Fruit fly (Drosophila melanogaster) whole organism, prepupa: Measurements from ENCODE around the gene Sgs8.
A peak's percentile ranks its signal among the peaks of the same experiment; 100 is the strongest.

Experiments used
- Blimp-1 ChIP-seq: fragments of 200-800 bp; sonication (Bioruptor generic); optimal IDR thresholded peaks from 3 replicates; lab custom pipeline; 2017; ENCODE audit warnings: missing biosample characterization, missing genetic modification characterization, mild to moderate bottlenecking, moderate library complexity, missing genetic modification reagents
- CG10631 ChIP-seq: fragments of 200-800 bp; sonication (Bioruptor generic); optimal IDR thresholded peaks from 2 replicates; lab custom pipeline; 2016; ENCODE audit warnings: missing biosample characterization, missing genetic modification characterization
- CG10669 ChIP-seq: fragments of 200-800 bp; sonication (Bioruptor generic); optimal IDR thresholded peaks from 3 replicates; lab custom pipeline; 2018; ENCODE audit warnings: missing biosample characterization, mild to moderate bottlenecking, missing genetic modification characterization, moderate library complexity
- CG11294 ChIP-seq: fragments of 200-800 bp; sonication (Bioruptor generic); IDR thresholded peaks from 2 replicates; pipeline ENCODE4 v1.3.6; 2022; ENCODE audit warnings: missing biosample characterization, missing genetic modification characterization
- CG11762 ChIP-seq: fragments of 200-800 bp; sonication (Bioruptor generic); optimal IDR thresholded peaks from 3 replicates; lab custom pipeline; 2016; ENCODE audit warnings: missing biosample characterization, missing genetic modification characterization; ENCODE audit not compliant: insufficient read depth
- CG11902 ChIP-seq: fragments of 200-800 bp; sonication (Bioruptor generic); optimal IDR thresholded peaks from 3 replicates; lab custom pipeline; 2016; ENCODE audit warnings: missing biosample characterization, missing genetic modification characterization
- CG16779 ChIP-seq: fragments of 200-800 bp; sonication (Bioruptor generic); optimal IDR thresholded peaks from 3 replicates; lab custom pipeline; 2017; ENCODE audit warnings: missing biosample characterization, mild to moderate bottlenecking, missing genetic modification characterization
- CG32006 ChIP-seq: fragments of 200-800 bp; sonication (Bioruptor generic); optimal IDR thresholded peaks from 3 replicates; lab custom pipeline; 2017; ENCODE audit warnings: missing biosample characterization, mild to moderate bottlenecking, missing genetic modification characterization
- CG34406 ChIP-seq: fragments of 200-800 bp; sonication (Bioruptor generic); optimal IDR thresholded peaks from 3 replicates; lab custom pipeline; 2016; ENCODE audit warnings: missing biosample characterization, missing genetic modification characterization
- CG3919 ChIP-seq: fragments of 200-800 bp; sonication (Bioruptor generic); optimal IDR thresholded peaks from 3 replicates; lab custom pipeline; 2016; ENCODE audit warnings: missing biosample characterization, missing genetic modification characterization
- CG6163 ChIP-seq: fragments of 200-800 bp; sonication (Bioruptor generic); IDR thresholded peaks from 3 replicates; pipeline ENCODE4 v1.3.6; 2022; ENCODE audit warnings: missing biosample characterization, missing genetic modification characterization
- CG6276 ChIP-seq: fragments of 200-800 bp; sonication (Bioruptor generic); optimal IDR thresholded peaks from 2 replicates; lab custom pipeline; 2017; ENCODE audit warnings: missing biosample characterization, mild to moderate bottlenecking, missing genetic modification characterization
- CG6792 ChIP-seq: fragments of 200-800 bp; sonication (Bioruptor generic); optimal IDR thresholded peaks from 3 replicates; lab custom pipeline; 2016; ENCODE audit warnings: missing biosample characterization, missing genetic modification characterization
- CG6808 ChIP-seq: fragments of 200-800 bp; sonication (Bioruptor generic); optimal IDR thresholded peaks from 3 replicates; lab custom pipeline; 2017; ENCODE audit warnings: missing biosample characterization, missing genetic modification characterization, mild to moderate bottlenecking, moderate library complexity, missing genetic modification reagents
- CG7368 ChIP-seq: fragments of 200-800 bp; sonication (Bioruptor generic); optimal IDR thresholded peaks from 3 replicates; lab custom pipeline; 2016; ENCODE audit warnings: missing biosample characterization, missing genetic modification characterization
- CG8119 ChIP-seq: fragments of 200-800 bp; sonication (Bioruptor generic); IDR thresholded peaks from 3 replicates; pipeline ENCODE4 v1.3.6; 2022; ENCODE audit warnings: missing biosample characterization, missing genetic modification characterization
- CG8319 ChIP-seq: fragments of 200-800 bp; sonication (Bioruptor generic); optimal IDR thresholded peaks from 3 replicates; lab custom pipeline; 2016; ENCODE audit warnings: missing biosample characterization, missing genetic modification characterization
- CG8632 ChIP-seq: fragments of 200-800 bp; sonication (Bioruptor generic); optimal IDR thresholded peaks from 3 replicates; lab custom pipeline; 2016; ENCODE audit warnings: missing biosample characterization, missing genetic modification characterization
- Eip75B ChIP-seq: fragments of 200-800 bp; sonication (Bioruptor generic); optimal IDR thresholded peaks from 3 replicates; lab custom pipeline; 2016; ENCODE audit warnings: missing biosample characterization, missing genetic modification characterization
- Eip78C ChIP-seq: fragments of 200-800 bp; sonication (Bioruptor generic); peaks from one replicate; lab custom pipeline; 2016; ENCODE audit warnings: missing biosample characterization, missing genetic modification characterization
- Eip93F ChIP-seq: fragments of 200-800 bp; sonication (Bioruptor generic); optimal IDR thresholded peaks from 2 replicates; lab custom pipeline; 2016; ENCODE audit warnings: missing biosample characterization, mild to moderate bottlenecking, missing genetic modification characterization
- Ets21C ChIP-seq: fragments of 200-800 bp; sonication (Bioruptor generic); optimal IDR thresholded peaks from 3 replicates; lab custom pipeline; 2016; ENCODE audit warnings: missing biosample characterization, missing genetic modification characterization
- Ets96B ChIP-seq: fragments of 200-800 bp; optimal IDR thresholded peaks from 2 replicates; lab custom pipeline; 2019; ENCODE audit warnings: missing biosample characterization, mild to moderate bottlenecking, missing genetic modification characterization, moderate library complexity
- Gug ChIP-seq: fragments of 200-800 bp; sonication (Bioruptor generic); IDR thresholded peaks from 2 replicates; pipeline ENCODE4 v1.3.6; 2022; ENCODE audit warnings: missing biosample characterization, missing genetic modification characterization
- Hr38 ChIP-seq: sonication (Bioruptor generic); optimal IDR thresholded peaks from 2 replicates; lab custom pipeline; 2016; ENCODE audit warnings: missing biosample characterization, missing genetic modification characterization
- Hr39 ChIP-seq: fragments of 200-800 bp; sonication (Bioruptor generic); optimal IDR thresholded peaks from 2 replicates; lab custom pipeline; 2016; ENCODE audit warnings: missing biosample characterization, missing genetic modification characterization
- Hr4 ChIP-seq: fragments of 200-800 bp; sonication (Bioruptor generic); optimal IDR thresholded peaks from 3 replicates; lab custom pipeline; 2016; ENCODE audit warnings: missing biosample characterization, missing genetic modification characterization
- Lpt ChIP-seq: fragments of 200-800 bp; sonication (Bioruptor generic); optimal IDR thresholded peaks from 3 replicates; lab custom pipeline; 2016; ENCODE audit warnings: missing biosample characterization, missing genetic modification characterization
- Met ChIP-seq: fragments of 200-800 bp; sonication (Bioruptor generic); optimal IDR thresholded peaks from 3 replicates; lab custom pipeline; 2016; ENCODE audit warnings: missing biosample characterization, missing genetic modification characterization
- OdsH ChIP-seq: fragments of 200-800 bp; sonication (Bioruptor generic); optimal IDR thresholded peaks from 3 replicates; lab custom pipeline; 2016; ENCODE audit warnings: missing biosample characterization, missing genetic modification characterization
- Smox ChIP-seq: fragments of 200-800 bp; sonication (Bioruptor generic); optimal IDR thresholded peaks from 3 replicates; lab custom pipeline; 2016; ENCODE audit warnings: missing biosample characterization, missing genetic modification characterization
- Sox102F ChIP-seq: fragments of 200-800 bp; sonication (Bioruptor generic); optimal IDR thresholded peaks from 2 replicates; lab custom pipeline; 2016; ENCODE audit warnings: missing biosample characterization, mild to moderate bottlenecking, missing genetic modification characterization
- Sox14 ChIP-seq: fragments of 200-800 bp; sonication (Bioruptor generic); optimal IDR thresholded peaks from 3 replicates; lab custom pipeline; 2016; ENCODE audit warnings: missing biosample characterization, missing genetic modification characterization
- Sox15 ChIP-seq: fragments of 200-800 bp; sonication (Bioruptor generic); optimal IDR thresholded peaks from 3 replicates; lab custom pipeline; 2016; ENCODE audit warnings: missing biosample characterization, missing genetic modification characterization
- achi ChIP-seq: fragments of 200-800 bp; sonication (Bioruptor generic); optimal IDR thresholded peaks from 3 replicates; lab custom pipeline; 2016; ENCODE audit warnings: missing biosample characterization, missing genetic modification characterization
- acj6 ChIP-seq: fragments of 200-800 bp; sonication (Bioruptor generic); optimal IDR thresholded peaks from 3 replicates; lab custom pipeline; 2016; ENCODE audit warnings: missing biosample characterization, missing genetic modification characterization
- dac ChIP-seq: fragments of 200-800 bp; sonication (Bioruptor generic); optimal IDR thresholded peaks from 2 replicates; lab custom pipeline; 2017; ENCODE audit warnings: missing biosample characterization, mild to moderate bottlenecking, missing genetic modification characterization
- dsx ChIP-seq: fragments of 200-800 bp; optimal IDR thresholded peaks from 3 replicates; lab custom pipeline; 2019; ENCODE audit warnings: missing biosample characterization, mild to moderate bottlenecking, missing genetic modification characterization, moderate library complexity; ENCODE audit not compliant: poor library complexity, severe bottlenecking
- eg ChIP-seq: fragments of 200-800 bp; sonication (Bioruptor generic); IDR thresholded peaks from 3 replicates; pipeline ENCODE4 v1.3.6; 2022; ENCODE audit warnings: missing biosample characterization, missing genetic modification characterization
- esn ChIP-seq: fragments of 200-800 bp; sonication (Bioruptor generic); optimal IDR thresholded peaks from 2 replicates; lab custom pipeline; 2016; ENCODE audit warnings: missing biosample characterization, mild to moderate bottlenecking, missing genetic modification characterization, moderate library complexity
- fkh ChIP-seq: fragments of 200-800 bp; sonication (Bioruptor generic); optimal IDR thresholded peaks from 3 replicates; lab custom pipeline; 2017; ENCODE audit warnings: missing biosample characterization, mild to moderate bottlenecking, missing genetic modification characterization, moderate library complexity
- lz ChIP-seq: fragments of 200-800 bp; sonication (Bioruptor generic); optimal IDR thresholded peaks from 3 replicates; lab custom pipeline; 2016; ENCODE audit warnings: missing biosample characterization, missing genetic modification characterization
- net ChIP-seq: fragments of 200-800 bp; sonication (Bioruptor generic); optimal IDR thresholded peaks from 3 replicates; lab custom pipeline; 2016; ENCODE audit warnings: missing biosample characterization, missing genetic modification characterization
- pdm3 ChIP-seq: fragments of 200-800 bp; sonication (Bioruptor generic); optimal IDR thresholded peaks from 3 replicates; lab custom pipeline; 2016; ENCODE audit warnings: missing biosample characterization, missing genetic modification characterization
- salr ChIP-seq, 2 experiments: fragments of 200-800 bp; sonication (Bioruptor generic); optimal IDR thresholded peaks; 3 replicates each; lab custom pipeline; 2016 to 2018; ENCODE audit warnings: missing biosample characterization in 2 of 2, missing genetic modification characterization in 2 of 2, mild to moderate bottlenecking in 1 of 2
- svp ChIP-seq: fragments of 200-800 bp; sonication (Bioruptor generic); peaks from one replicate; lab custom pipeline; 2016; ENCODE audit warnings: missing biosample characterization, missing genetic modification characterization
- topi ChIP-seq: fragments of 200-800 bp; sonication (Bioruptor generic); optimal IDR thresholded peaks from 3 replicates; lab custom pipeline; 2016; ENCODE audit warnings: missing biosample characterization, missing genetic modification characterization
- vri ChIP-seq: fragments of 200-800 bp; sonication (Bioruptor generic); optimal IDR thresholded peaks from 3 replicates; lab custom pipeline; 2016; ENCODE audit warnings: missing biosample characterization, mild to moderate bottlenecking, missing genetic modification characterization

The Sgs8 gene

dm6 chr3L:11487327-11487973 is 21.7 kb downstream of the Sgs8 start, which contains the start of gene chrb (continued):
- TF ChIP-seq fkh (peak; percentile 49), CG16779 (tag; lab: Kevin White, UChicago) (peak; percentile 69), Eip75B (GFP tag; lab: Kevin White, UChicago) (peak; percentile 58), Lpt (GFP tag; lab: Kevin White, UChicago) (peak; percentile 58), Sox14 (GFP tag; lab: Kevin White, UChicago) (no peak), Hr38 (GFP tag; lab: Kevin White, UChicago) (no peak), CG3919 (GFP tag; lab: Kevin White, UChicago) (peak; percentile 47), CG32006 (GFP tag; lab: Kevin White, UChicago) (peak; percentile 5), lz (no peak), esn (GFP tag; lab: Kevin White, UChicago) (peak; percentile 53), Sox102F (GFP tag; lab: Kevin White, UChicago) (peak; percentile 55), Ets96B (peak; percentile 18)

dm6 chr3L:11485956-11486609 is 23.1 kb downstream of the Sgs8 start:
- TF ChIP-seq salr (GFP tag; optimal IDR thresholded peaks at IDR 0.05; lab: Kevin White, UChicago): peak in 1 of 2 experiments; percentile 14
- TF ChIP-seq CG32006 (GFP tag; lab: Kevin White, UChicago): peak; percentile 31
- TF ChIP-seq vri (GFP tag; lab: Kevin White, UChicago): no peak
- TF ChIP-seq Hr39 (GFP tag; lab: Kevin White, UChicago): peak; percentile 22
- TF ChIP-seq CG6276 (GFP tag; lab: Kevin White, UChicago): no peak
- TF ChIP-seq eg (GFP tag; lab: Robert Waterston, UW): no peak
- peak; percentile 48 for TF ChIP-seq svp (GFP tag; lab: Kevin White, UChicago)
- no peak for TF ChIP-seq CG11902 (GFP tag; lab: Kevin White, UChicago)
- TF ChIP-seq net (GFP tag; lab: Kevin White, UChicago): no peak
- no peak for TF ChIP-seq Eip93F
- TF ChIP-seq pdm3 (GFP tag; lab: Kevin White, UChicago): peak; percentile 12
- no peak for TF ChIP-seq Gug (GFP tag; lab: Robert Waterston, UW)
- peak; percentile 41 for TF ChIP-seq OdsH (GFP tag; lab: Kevin White, UChicago)
- TF ChIP-seq Hr4 (GFP tag; lab: Kevin White, UChicago): peak; percentile 39
- peak; percentile 28; the same call in 1 of the 3 replicates for TF ChIP-seq CG8119 (GFP tag; lab: Robert Waterston, UW)
- no peak for TF ChIP-seq dsx
- TF ChIP-seq CG11294 (GFP tag; lab: Robert Waterston, UW): no peak
- peak; percentile 4 for TF ChIP-seq CG34406
- TF ChIP-seq CG6792 (GFP tag; lab: Kevin White, UChicago): peak; percentile 10
- TF ChIP-seq Eip75B (GFP tag; lab: Kevin White, UChicago): peak; percentile 12
- peak; percentile 27 for TF ChIP-seq achi
- no peak for TF ChIP-seq Blimp-1
- TF ChIP-seq Sox15 (GFP tag; lab: Kevin White, UChicago): peak; percentile 10
- no peak for TF ChIP-seq CG7368 (GFP tag; lab: Kevin White, UChicago)
- TF ChIP-seq topi (GFP tag; lab: Kevin White, UChicago): peak; percentile 9
- peak; percentile 46 for TF ChIP-seq esn (GFP tag; lab: Kevin White, UChicago)
- peak; percentile 42 for TF ChIP-seq acj6 (GFP tag; lab: Kevin White, UChicago)
- TF ChIP-seq Hr38 (GFP tag; lab: Kevin White, UChicago): no peak
- TF ChIP-seq dac (GFP tag; lab: Kevin White, UChicago): no peak
- TF ChIP-seq Sox14 (GFP tag; lab: Kevin White, UChicago): no peak
- peak; percentile 2 for TF ChIP-seq Ets96B
- TF ChIP-seq CG8632: peak; percentile 22
- peak; percentile 34; the same call in 1 of the 3 replicates for TF ChIP-seq CG6163 (GFP tag; lab: Robert Waterston, UW)
- TF ChIP-seq Eip78C: peak; percentile 78
- no peak for TF ChIP-seq Ets21C (GFP tag; lab: Kevin White, UChicago)
- peak; percentile 47 for TF ChIP-seq Met (GFP tag; lab: Kevin White, UChicago)
- no peak for TF ChIP-seq CG6808 (GFP tag; lab: Kevin White, UChicago)
- TF ChIP-seq CG11762: no peak
- TF ChIP-seq CG10631: peak; percentile 4
- TF ChIP-seq CG10669 (GFP tag; lab: Kevin White, UChicago): peak; percentile 12
- peak; percentile 1 for TF ChIP-seq Smox (GFP tag; lab: Kevin White, UChicago)
- TF ChIP-seq CG8319: peak; percentile 11
